Fruit fly (Drosophila melanogaster) whole organism, embryonic: ENCODE data around the gene CG9643.
A peak's percentile ranks its signal among the peaks of the same experiment; 100 is the strongest.

Experiments used
- Bteb2 ChIP-seq: fragments of 200-800 bp; sonication (Bioruptor generic); optimal IDR thresholded peaks from 2 replicates; lab custom pipeline; 2016; ENCODE audit warnings: missing biosample characterization, missing genetic modification characterization
- CG1024 ChIP-seq: fragments of 200-800 bp; sonication (Bioruptor generic); IDR thresholded peaks from 2 replicates; pipeline ENCODE4 v1.3.6; 2022; ENCODE audit warnings: missing biosample characterization, missing genetic modification characterization
- CG10321 ChIP-seq: fragments of 200-800 bp; sonication (Bioruptor generic); IDR thresholded peaks from 2 replicates; pipeline ENCODE4 v1.3.6; 2022; ENCODE audit warnings: missing biosample characterization, missing genetic modification characterization
- CG10431 ChIP-seq: fragments of 200-800 bp; sonication (Bioruptor generic); optimal IDR thresholded peaks from 3 replicates; lab custom pipeline; 2018; ENCODE audit warnings: missing biosample characterization, mild to moderate bottlenecking, missing genetic modification characterization
- CG12391 ChIP-seq: fragments of 200-800 bp; sonication (Bioruptor generic); optimal IDR thresholded peaks from 3 replicates; lab custom pipeline; 2018; ENCODE audit warnings: missing biosample characterization, mild to moderate bottlenecking, missing genetic modification characterization, moderate library complexity
- CG15696 ChIP-seq: fragments of 200-800 bp; sonication (Bioruptor generic); optimal IDR thresholded peaks from 2 replicates; lab custom pipeline; 2019; ENCODE audit warnings: missing biosample characterization, mild to moderate bottlenecking, missing genetic modification characterization, moderate library complexity
- CG1647 ChIP-seq: fragments of 200-800 bp; sonication (Bioruptor generic); optimal IDR thresholded peaks from 3 replicates; lab custom pipeline; 2016; ENCODE audit warnings: missing biosample characterization, missing genetic modification characterization
- CG2678 ChIP-seq: fragments of 200-800 bp; sonication (Bioruptor generic); optimal IDR thresholded peaks from 3 replicates; lab custom pipeline; 2019; ENCODE audit warnings: missing biosample characterization, mild to moderate bottlenecking, missing genetic modification characterization, moderate library complexity
- CG32532 ChIP-seq: fragments of 200-800 bp; sonication (Bioruptor generic); IDR thresholded peaks from 2 replicates; pipeline ENCODE4 v1.3.6; 2022; ENCODE audit warnings: missing biosample characterization, missing genetic modification characterization
- CG4617 ChIP-seq: fragments of 200-800 bp; sonication (Bioruptor generic); optimal IDR thresholded peaks from 3 replicates; lab custom pipeline; 2016; ENCODE audit warnings: missing biosample characterization, missing genetic modification characterization, borderline replicate concordance
- CG5180 ChIP-seq: fragments of 200-800 bp; sonication (Bioruptor generic); optimal IDR thresholded peaks from 3 replicates; lab custom pipeline; 2017; ENCODE audit warnings: missing biosample characterization, missing genetic modification characterization, mild to moderate bottlenecking, moderate library complexity, missing genetic modification reagents
- CG6683 ChIP-seq: fragments of 200-800 bp; sonication (Bioruptor generic); optimal IDR thresholded peaks from 2 replicates; lab custom pipeline; 2017; ENCODE audit warnings: missing biosample characterization, mild to moderate bottlenecking, missing genetic modification characterization, missing genetic modification reagents
- CG6689 ChIP-seq: fragments of 200-800 bp; sonication (Bioruptor generic); IDR thresholded peaks from 2 replicates; pipeline ENCODE4 v1.3.6; 2022; ENCODE audit warnings: missing biosample characterization, missing genetic modification characterization
- CG7745 ChIP-seq: fragments of 200-800 bp; sonication (Bioruptor generic); optimal IDR thresholded peaks from 2 replicates; lab custom pipeline; 2018; ENCODE audit warnings: missing biosample characterization, mild to moderate bottlenecking, missing genetic modification characterization, moderate library complexity
- CG9437 ChIP-seq: fragments of 200-800 bp; sonication (Bioruptor generic); optimal IDR thresholded peaks from 2 replicates; lab custom pipeline; 2018; ENCODE audit warnings: missing biosample characterization, mild to moderate bottlenecking, missing genetic modification characterization
- CTCF ChIP-seq: fragments of 200-800 bp; sonication (Bioruptor generic); optimal IDR thresholded peaks from 2 replicates; lab custom pipeline; 2017; ENCODE audit warnings: missing biosample characterization, mild to moderate bottlenecking, missing genetic modification characterization, moderate library complexity
- D ChIP-seq, 2 experiments: fragments of 200-800 bp in 1 of 2; fragments of >200 bp in 1 of 2; sonication (Bioruptor generic) in 1 of 2; optimal IDR thresholded peaks; 2 replicates in 1 of 2; 3 replicates in 1 of 2; lab custom pipeline; 2017; ENCODE audit warnings: mild to moderate bottlenecking in 1 of 2, missing biosample characterization in 1 of 2, missing genetic modification characterization in 1 of 2, missing genetic modification reagents in 1 of 2
- D19B ChIP-seq: fragments of 200-800 bp; sonication (Bioruptor generic); optimal IDR thresholded peaks from 2 replicates; lab custom pipeline; 2017; ENCODE audit warnings: missing biosample characterization, mild to moderate bottlenecking, missing genetic modification characterization
- Dip3 ChIP-seq: fragments of 200-800 bp; sonication (Bioruptor generic); optimal IDR thresholded peaks from 3 replicates; lab custom pipeline; 2016; ENCODE audit warnings: missing biosample characterization, missing genetic modification characterization
- Doc3 ChIP-seq: fragments of 200-800 bp; sonication (Bioruptor generic); IDR thresholded peaks from 3 replicates; pipeline ENCODE4 v1.3.6; 2022; ENCODE audit warnings: missing biosample characterization, missing genetic modification characterization; ENCODE audit not compliant: partially characterized antibody
- Eip74EF ChIP-seq, 2 experiments: fragments of 200-800 bp in 1 of 2; fragments of >200 bp in 1 of 2; sonication (Bioruptor generic) in 1 of 2; optimal IDR thresholded peaks; 2 replicates each; lab custom pipeline; 2017 to 2019; ENCODE audit warnings: missing biosample characterization in 2 of 2, missing genetic modification characterization in 2 of 2, mild to moderate bottlenecking in 1 of 2, moderate library complexity in 1 of 2
- Fer2 ChIP-seq: fragments of 200-800 bp; sonication (Bioruptor generic); optimal IDR thresholded peaks from 2 replicates; lab custom pipeline; 2018; ENCODE audit warnings: missing biosample characterization, mild to moderate bottlenecking, missing genetic modification characterization, moderate library complexity
- HLH3B ChIP-seq: fragments of 200-800 bp; sonication (Bioruptor generic); IDR thresholded peaks from 2 replicates; pipeline ENCODE4 v1.3.6; 2022; ENCODE audit warnings: missing biosample characterization, missing genetic modification characterization
- HLH4C ChIP-seq: fragments of 200-800 bp; sonication (Bioruptor generic); IDR thresholded peaks from 3 replicates; pipeline ENCODE4 v1.3.6; 2022; ENCODE audit warnings: missing biosample characterization, missing genetic modification characterization; ENCODE audit not compliant: partially characterized antibody
- Max ChIP-seq: fragments of 200-800 bp; sonication (Bioruptor generic); optimal IDR thresholded peaks from 2 replicates; lab custom pipeline; 2016; ENCODE audit warnings: missing biosample characterization, mild to moderate bottlenecking, missing genetic modification characterization
- Med ChIP-seq: fragments of 200-800 bp; sonication (Bioruptor generic); peaks from one replicate; lab custom pipeline; 2016; ENCODE audit warnings: missing biosample characterization, missing genetic modification characterization, mild to moderate bottlenecking, inconsistent platforms, moderate library complexity
- NfI ChIP-seq: fragments of 200-800 bp; sonication (Bioruptor generic); optimal IDR thresholded peaks from 3 replicates; lab custom pipeline; 2018; ENCODE audit warnings: missing biosample characterization, mild to moderate bottlenecking, missing genetic modification characterization, moderate library complexity
- Oaz ChIP-seq: fragments of 200-800 bp; sonication (Bioruptor generic); IDR thresholded peaks from 2 replicates; pipeline ENCODE4 v1.3.6; 2022; ENCODE audit warnings: missing biosample characterization, missing genetic modification characterization
- Ravus ChIP-seq: fragments of 200-800 bp; sonication (Bioruptor generic); IDR thresholded peaks from 2 replicates; pipeline ENCODE4 v1.3.6; 2022; ENCODE audit warnings: missing biosample characterization, missing genetic modification characterization
- Six4 ChIP-seq: fragments of 200-800 bp; sonication (Bioruptor generic); optimal IDR thresholded peaks from 2 replicates; lab custom pipeline; 2016; ENCODE audit warnings: missing biosample characterization, missing genetic modification characterization
- Vsx1 ChIP-seq: fragments of 200-800 bp; sonication (Bioruptor generic); optimal IDR thresholded peaks from 2 replicates; lab custom pipeline; 2017; ENCODE audit warnings: missing biosample characterization, mild to moderate bottlenecking, missing genetic modification characterization, missing genetic modification reagents
- ap ChIP-seq: fragments of 200-800 bp; sonication (Bioruptor generic); IDR thresholded peaks from 2 replicates; pipeline ENCODE4 v1.3.6; 2022; ENCODE audit warnings: missing biosample characterization, missing genetic modification characterization
- az2 ChIP-seq: fragments of 200-800 bp; sonication (Bioruptor generic); optimal IDR thresholded peaks from 3 replicates; lab custom pipeline; 2016; ENCODE audit warnings: missing biosample characterization, missing genetic modification characterization
- dmrt11E ChIP-seq: fragments of 200-800 bp; sonication (Bioruptor generic); optimal IDR thresholded peaks from 3 replicates; lab custom pipeline; 2018; ENCODE audit warnings: missing biosample characterization, mild to moderate bottlenecking, missing genetic modification characterization, moderate library complexity
- dysf ChIP-seq: fragments of 200-800 bp; sonication (Bioruptor generic); IDR thresholded peaks from 3 replicates; pipeline ENCODE4 v1.3.6; 2022; ENCODE audit warnings: missing biosample characterization, missing genetic modification characterization
- eyg ChIP-seq: fragments of 200-800 bp; sonication (Bioruptor generic); optimal IDR thresholded peaks from 3 replicates; lab custom pipeline; 2016; ENCODE audit warnings: missing biosample characterization, missing genetic modification characterization
- gcm ChIP-seq: fragments of 200-800 bp; sonication (Bioruptor generic); optimal IDR thresholded peaks from 2 replicates; lab custom pipeline; 2019; ENCODE audit warnings: missing biosample characterization, mild to moderate bottlenecking, missing genetic modification characterization, moderate library complexity
- gfzf ChIP-seq: fragments of 200-800 bp; sonication (Bioruptor generic); optimal IDR thresholded peaks from 2 replicates; lab custom pipeline; 2016; ENCODE audit warnings: missing biosample characterization, mild to moderate bottlenecking, missing genetic modification characterization, moderate library complexity
- gsb-n ChIP-seq: fragments of 200-800 bp; sonication (Bioruptor generic); optimal IDR thresholded peaks from 3 replicates; lab custom pipeline; 2018; ENCODE audit warnings: missing biosample characterization, mild to moderate bottlenecking, missing genetic modification characterization
- h ChIP-seq: fragments of >200 bp; optimal IDR thresholded peaks from 2 replicates; lab custom pipeline; 2017
- kay ChIP-seq: fragments of 200-800 bp; sonication (Bioruptor generic); optimal IDR thresholded peaks from 2 replicates; lab custom pipeline; 2016; ENCODE audit warnings: missing biosample characterization, missing genetic modification characterization
- ken ChIP-seq: fragments of 200-800 bp; sonication (Bioruptor generic); IDR thresholded peaks from 3 replicates; pipeline ENCODE4 v1.3.6; 2022; ENCODE audit warnings: missing biosample characterization, missing genetic modification characterization
- pan ChIP-seq, 4 experiments: fragments of >200 bp in 3 of 4; fragments of 200-800 bp in 1 of 4; sonication (Bioruptor generic) in 1 of 4; optimal IDR thresholded peaks in 3 of 4; IDR thresholded peaks in 1 of 4; 2 replicates each; pipeline versions ENCODE4 v1.3.6 to Lab custom; 2017 to 2022; ENCODE audit warnings: missing biosample characterization in 2 of 4, missing genetic modification characterization in 2 of 4, mixed read lengths in 1 of 4
- pita ChIP-seq: fragments of 200-800 bp; sonication (Bioruptor generic); optimal IDR thresholded peaks from 2 replicates; lab custom pipeline; 2017; ENCODE audit warnings: missing biosample characterization, mild to moderate bottlenecking, missing genetic modification characterization
- prd ChIP-seq, 3 experiments: fragments of >200 bp in 2 of 3; fragments of 200-800 bp in 1 of 3; sonication (Bioruptor generic) in 1 of 3; optimal IDR thresholded peaks in 2 of 3; IDR thresholded peaks in 1 of 3; 2 replicates in 2 of 3; 3 replicates in 1 of 3; pipeline versions ENCODE4 v1.3.6 to Lab custom; 2017 to 2022; ENCODE audit warnings: missing biosample characterization in 1 of 3, missing genetic modification characterization in 1 of 3
- sc ChIP-seq, 3 experiments: fragments of >200 bp in 2 of 3; fragments of 200-800 bp in 1 of 3; sonication (Bioruptor generic) in 1 of 3; optimal IDR thresholded peaks; 2 replicates in 2 of 3; 3 replicates in 1 of 3; lab custom pipeline; 2017; ENCODE audit warnings: mild to moderate bottlenecking in 1 of 3, missing biosample characterization in 1 of 3, missing genetic modification characterization in 1 of 3, missing genetic modification reagents in 1 of 3
- sens-2 ChIP-seq: fragments of 200-800 bp; sonication (Bioruptor generic); IDR thresholded peaks from 2 replicates; pipeline ENCODE4 v1.3.6; 2022; ENCODE audit warnings: missing biosample characterization, missing genetic modification characterization
- slbo ChIP-seq: fragments of 200-800 bp; sonication (Bioruptor generic); IDR thresholded peaks from 2 replicates; pipeline ENCODE4 v1.3.6; 2022; ENCODE audit warnings: missing biosample characterization, missing genetic modification characterization

Gene CG9643

dm6 chr2L:2957547-2958174 lies 21.4 kb downstream of the CG9643 start (continued):
- TF ChIP-seq Six4 (GFP tag; lab: Kevin White, UChicago) (peak; percentile 9), CG6683 (GFP tag; lab: Kevin White, UChicago) (no peak), Eip74EF (GFP tag; optimal IDR thresholded peaks at IDR 0.05; lab: Kevin White, UChicago) (peak in 1 of 2 experiments; percentile 36), NfI (GFP tag; lab: Kevin White, UChicago) (no peak), Doc3 (no peak), CG7745 (tag; lab: Kevin White, UChicago) (no peak), D (optimal IDR thresholded peaks at IDR 0.05; lab: Kevin White, UChicago) (no peak), D (GFP tag; optimal IDR thresholded peaks at IDR 0.05; lab: Kevin White, UChicago) (peak; percentile 71), Oaz (GFP tag; lab: Robert Waterston, UW) (no peak), gcm (GFP tag; lab: Kevin White, UChicago) (no peak), Vsx1 (GFP tag; lab: Kevin White, UChicago) (no peak), h (lab: Kevin White, UChicago) (no peak), CG12391 (tag; lab: Kevin White, UChicago) (peak; percentile 37), HLH3B (GFP tag; lab: Robert Waterston, UW) (peak; percentile 56), CG1647 (GFP tag; lab: Kevin White, UChicago) (peak; percentile 36), CG4617 (GFP tag; lab: Kevin White, UChicago) (no peak), pita (no peak), pan (optimal IDR thresholded peaks at IDR 0.05; lab: Kevin White, UChicago) (no peak), pan (GFP tag; optimal IDR thresholded peaks at IDR 0.05 in 1 of 2, IDR thresholded peaks at IDR 0.05 in 1 of 2) (no peak), HLH4C (GFP tag; lab: Robert Waterston, UW) (no peak), sc (optimal IDR thresholded peaks at IDR 0.05; lab: Kevin White, UChicago) (no peak), sc (GFP tag; optimal IDR thresholded peaks at IDR 0.05; lab: Kevin White, UChicago) (peak; percentile 47), kay (GFP tag; lab: Kevin White, UChicago) (no peak), CG10431 (GFP tag; lab: Kevin White, UChicago) (peak; percentile 9), Bteb2 (GFP tag; lab: Kevin White, UChicago) (no peak), CTCF (GFP tag; lab: Kevin White, UChicago) (no peak), gsb-n (tag; lab: Kevin White, UChicago) (no peak), Fer2 (no peak), ap (0 out of 2 replicates have a peak, but pooled peaks have one; percentile 26), Ravus (no peak), CG5180 (GFP tag; lab: Kevin White, UChicago) (peak; percentile 22), CG2678 (tag; lab: Kevin White, UChicago) (no peak), Med (GFP tag; lab: Kevin White, UChicago) (peak; percentile 78), CG6689 (GFP tag; lab: Robert Waterston, UW) (peak; percentile 71), CG9437 (peak; percentile 2), CG10321 (GFP tag; lab: Robert Waterston, UW) (no peak), dmrt11E (peak; percentile 38), CG15696 (tag; lab: Kevin White, UChicago) (no peak), D19B (GFP tag; lab: Kevin White, UChicago) (no peak), gfzf (GFP tag; lab: Kevin White, UChicago) (no peak), dysf (GFP tag; lab: Robert Waterston, UW) (peak; percentile 67; the same call in 2 of the 3 replicates), Dip3 (GFP tag; lab: Kevin White, UChicago) (no peak), CG1024 (GFP tag; lab: Robert Waterston, UW) (no peak), sens-2 (GFP tag; lab: Robert Waterston, UW) (no peak), CG32532 (no peak), eyg (GFP tag; lab: Kevin White, UChicago) (no peak), az2 (peak; percentile 62), prd (optimal IDR thresholded peaks at IDR 0.05; lab: Kevin White, UChicago) (no peak), prd (GFP tag; IDR thresholded peaks at IDR 0.05; lab: Robert Waterston, UW) (peak; percentile 61; the same call in 2 of the 3 replicates), slbo (GFP tag; lab: Robert Waterston, UW) (no peak), Max (no peak), ken (0 out of 3 replicates have a peak, but pooled peaks have one; percentile 31)
